Fruit fly (Drosophila melanogaster) whole organism, embryonic: Measurements from ENCODE around the gene Tpst.

Experiments
- Antp ChIP-seq: fragments of 200-800 bp; sonication (Bioruptor generic); optimal IDR thresholded peaks from 3 replicates; lab custom pipeline; 2016; ENCODE audit warnings: missing biosample characterization, missing genetic modification characterization
- B-H2 ChIP-seq: fragments of 200-800 bp; sonication (Bioruptor generic); optimal IDR thresholded peaks from 2 replicates; lab custom pipeline; 2018; ENCODE audit warnings: missing biosample characterization, mild to moderate bottlenecking, missing genetic modification characterization
- Bdp1 ChIP-seq: fragments of 200-800 bp; sonication (Bioruptor generic); optimal IDR thresholded peaks from 3 replicates; lab custom pipeline; 2016; ENCODE audit warnings: missing biosample characterization, missing genetic modification characterization
- CG10654 ChIP-seq: fragments of 200-800 bp; sonication (Bioruptor generic); optimal IDR thresholded peaks from 2 replicates; lab custom pipeline; 2016; ENCODE audit warnings: missing biosample characterization, missing genetic modification characterization
- CG1233 ChIP-seq: fragments of 200-800 bp; sonication (Bioruptor generic); optimal IDR thresholded peaks from 4 replicates; lab custom pipeline; 2018; ENCODE audit warnings: missing biosample characterization, mild to moderate bottlenecking, missing genetic modification characterization
- CG13296 ChIP-seq: fragments of 200-800 bp; sonication (Bioruptor generic); optimal IDR thresholded peaks from 3 replicates; lab custom pipeline; 2018; ENCODE audit warnings: missing biosample characterization, mild to moderate bottlenecking, missing genetic modification characterization
- CG14860 ChIP-seq: fragments of 200-800 bp; sonication (Bioruptor generic); IDR thresholded peaks from 3 replicates; pipeline ENCODE4 v1.3.6; 2022; ENCODE audit warnings: missing biosample characterization, missing genetic modification characterization; ENCODE audit not compliant: partially characterized antibody
- CG15073 ChIP-seq: fragments of 200-800 bp; sonication (Bioruptor generic); optimal IDR thresholded peaks from 2 replicates; lab custom pipeline; 2016; ENCODE audit warnings: missing biosample characterization, missing genetic modification characterization
- CG2129 ChIP-seq: fragments of 200-800 bp; sonication (Bioruptor generic); IDR thresholded peaks from 2 replicates; pipeline ENCODE4 v1.3.6; 2022; ENCODE audit warnings: missing biosample characterization, missing genetic modification characterization; ENCODE audit not compliant: partially characterized antibody
- CG33557 ChIP-seq: fragments of 200-800 bp; sonication (Bioruptor generic); optimal IDR thresholded peaks from 2 replicates; lab custom pipeline; 2019; ENCODE audit warnings: missing biosample characterization, mild to moderate bottlenecking, missing genetic modification characterization, moderate library complexity
- CG3838 ChIP-seq: fragments of 200-800 bp; sonication (Bioruptor generic); optimal IDR thresholded peaks from 3 replicates; lab custom pipeline; 2016; ENCODE audit warnings: missing biosample characterization, missing genetic modification characterization
- CG6683 ChIP-seq: fragments of 200-800 bp; sonication (Bioruptor generic); optimal IDR thresholded peaks from 2 replicates; lab custom pipeline; 2017; ENCODE audit warnings: missing biosample characterization, mild to moderate bottlenecking, missing genetic modification characterization, missing genetic modification reagents
- CG8765 ChIP-seq: fragments of 200-800 bp; sonication (Bioruptor generic); IDR thresholded peaks from 2 replicates; pipeline ENCODE4 v1.3.6; 2022; ENCODE audit warnings: missing biosample characterization, missing genetic modification characterization
- CG9437 ChIP-seq: fragments of 200-800 bp; sonication (Bioruptor generic); optimal IDR thresholded peaks from 2 replicates; lab custom pipeline; 2018; ENCODE audit warnings: missing biosample characterization, mild to moderate bottlenecking, missing genetic modification characterization
- CTCF ChIP-seq: fragments of 200-800 bp; sonication (Bioruptor generic); optimal IDR thresholded peaks from 2 replicates; lab custom pipeline; 2017; ENCODE audit warnings: missing biosample characterization, mild to moderate bottlenecking, missing genetic modification characterization, moderate library complexity
- CoRest ChIP-seq: fragments of 200-800 bp; sonication (Bioruptor generic); optimal IDR thresholded peaks from 3 replicates; lab custom pipeline; 2018; ENCODE audit warnings: missing biosample characterization, mild to moderate bottlenecking, missing genetic modification characterization, moderate library complexity
- Eip74EF ChIP-seq, 2 experiments: fragments of 200-800 bp in 1 of 2; fragments of >200 bp in 1 of 2; sonication (Bioruptor generic) in 1 of 2; optimal IDR thresholded peaks; 2 replicates each; lab custom pipeline; 2017 to 2019; ENCODE audit warnings: missing biosample characterization in 2 of 2, missing genetic modification characterization in 2 of 2, mild to moderate bottlenecking in 1 of 2, moderate library complexity in 1 of 2
- Ets97D ChIP-seq: fragments of 200-800 bp; sonication (Bioruptor generic); optimal IDR thresholded peaks from 3 replicates; lab custom pipeline; 2016; ENCODE audit warnings: missing biosample characterization, missing genetic modification characterization
- MESR4 ChIP-seq: fragments of 200-800 bp; sonication (Bioruptor generic); optimal IDR thresholded peaks from 2 replicates; lab custom pipeline; 2018; ENCODE audit warnings: missing biosample characterization, mild to moderate bottlenecking, missing genetic modification characterization, moderate library complexity
- NC2β ChIP-seq: fragments of 200-800 bp; sonication (Bioruptor generic); optimal IDR thresholded peaks from 2 replicates; lab custom pipeline; 2016; ENCODE audit warnings: missing biosample characterization, missing genetic modification characterization
- NK7.1 ChIP-seq: fragments of 200-800 bp; sonication (Bioruptor generic); optimal IDR thresholded peaks from 3 replicates; lab custom pipeline; 2016; ENCODE audit warnings: missing biosample characterization, missing genetic modification characterization
- Neu2 ChIP-seq: fragments of 200-800 bp; sonication (Bioruptor generic); optimal IDR thresholded peaks from 3 replicates; lab custom pipeline; 2016; ENCODE audit warnings: missing biosample characterization, missing genetic modification characterization, borderline replicate concordance
- PHDP ChIP-seq: fragments of 200-800 bp; sonication (Bioruptor generic); optimal IDR thresholded peaks from 3 replicates; lab custom pipeline; 2018; ENCODE audit warnings: missing biosample characterization, mild to moderate bottlenecking, missing genetic modification characterization, moderate library complexity
- Sry-δ ChIP-seq: fragments of 200-800 bp; sonication (Bioruptor generic); optimal IDR thresholded peaks from 2 replicates; lab custom pipeline; 2016; ENCODE audit warnings: missing biosample characterization, missing genetic modification characterization
- croc ChIP-seq: fragments of 200-800 bp; sonication (Bioruptor generic); conservative IDR thresholded peaks from 3 replicates; pipeline ENCODE4 v1.3.6; 2022; ENCODE audit warnings: missing biosample characterization, missing genetic modification characterization
- crol ChIP-seq: fragments of 200-800 bp; sonication (Bioruptor generic); IDR thresholded peaks from 2 replicates; pipeline ENCODE4 v1.3.6; 2022; ENCODE audit warnings: missing biosample characterization, missing genetic modification characterization
- dpn ChIP-seq, 2 experiments: fragments of 200-800 bp; sonication (Bioruptor generic); optimal IDR thresholded peaks; 3 replicates each; lab custom pipeline; 2016; ENCODE audit warnings: missing biosample characterization in 2 of 2, missing genetic modification characterization in 2 of 2
- fd102C ChIP-seq: fragments of 200-800 bp; sonication (Bioruptor generic); optimal IDR thresholded peaks from 2 replicates; lab custom pipeline; 2018; ENCODE audit warnings: missing biosample characterization, mild to moderate bottlenecking, missing genetic modification characterization, moderate library complexity
- fd3F ChIP-seq: fragments of 200-800 bp; sonication (Bioruptor generic); optimal IDR thresholded peaks from 2 replicates; lab custom pipeline; 2018; ENCODE audit warnings: missing biosample characterization, mild to moderate bottlenecking, missing genetic modification characterization, moderate library complexity
- fd96Cb ChIP-seq: fragments of 200-800 bp; sonication (Bioruptor generic); optimal IDR thresholded peaks from 2 replicates; lab custom pipeline; 2018; ENCODE audit warnings: missing biosample characterization, mild to moderate bottlenecking, missing genetic modification characterization, moderate library complexity
- fu2 ChIP-seq: fragments of 200-800 bp; sonication (Bioruptor generic); optimal IDR thresholded peaks from 2 replicates; lab custom pipeline; 2016; ENCODE audit warnings: missing biosample characterization, missing genetic modification characterization
- gce ChIP-seq: fragments of 200-800 bp; sonication (Bioruptor generic); IDR thresholded peaks from 3 replicates; pipeline ENCODE4 v1.3.6; 2022; ENCODE audit warnings: missing biosample characterization, missing genetic modification characterization
- gsb-n ChIP-seq: fragments of 200-800 bp; sonication (Bioruptor generic); optimal IDR thresholded peaks from 3 replicates; lab custom pipeline; 2018; ENCODE audit warnings: missing biosample characterization, mild to moderate bottlenecking, missing genetic modification characterization
- hkb ChIP-seq, 2 experiments: fragments of 200-800 bp in 1 of 2; fragments of >200 bp in 1 of 2; sonication (Bioruptor generic) in 1 of 2; IDR thresholded peaks in 1 of 2; optimal IDR thresholded peaks in 1 of 2; 2 replicates each; pipeline versions ENCODE4 v1.3.6 to Lab custom; 2017 to 2022; ENCODE audit warnings: missing biosample characterization in 1 of 2, missing genetic modification characterization in 1 of 2
- ken ChIP-seq: fragments of 200-800 bp; sonication (Bioruptor generic); IDR thresholded peaks from 3 replicates; pipeline ENCODE4 v1.3.6; 2022; ENCODE audit warnings: missing biosample characterization, missing genetic modification characterization
- kni ChIP-seq: fragments of 200-800 bp; sonication (Bioruptor generic); optimal IDR thresholded peaks from 3 replicates; lab custom pipeline; 2017; ENCODE audit warnings: mild to moderate bottlenecking, missing biosample characterization, missing genetic modification reagents, missing genetic modification characterization
- knrl ChIP-seq: fragments of 200-800 bp; sonication (Bioruptor generic); IDR thresholded peaks from 3 replicates; pipeline ENCODE4 v1.3.6; 2022; ENCODE audit warnings: missing biosample characterization, missing genetic modification characterization; ENCODE audit not compliant: partially characterized antibody
- lab ChIP-seq: fragments of 200-800 bp; sonication (Bioruptor generic); optimal IDR thresholded peaks from 3 replicates; lab custom pipeline; 2017; ENCODE audit warnings: missing biosample characterization, missing genetic modification characterization, mild to moderate bottlenecking, moderate library complexity, missing genetic modification reagents
- mam ChIP-seq: fragments of 200-800 bp; sonication (Bioruptor generic); optimal IDR thresholded peaks from 3 replicates; lab custom pipeline; 2016; ENCODE audit warnings: missing biosample characterization, missing genetic modification characterization
- nmo ChIP-seq: fragments of 200-800 bp; sonication (Bioruptor generic); optimal IDR thresholded peaks from 2 replicates; lab custom pipeline; 2018; ENCODE audit warnings: missing biosample characterization, mild to moderate bottlenecking, missing genetic modification characterization, moderate library complexity
- onecut ChIP-seq: fragments of 200-800 bp; sonication (Bioruptor generic); IDR thresholded peaks from 2 replicates; pipeline ENCODE4 v1.3.6; 2022; ENCODE audit warnings: missing biosample characterization, missing genetic modification characterization
- otp ChIP-seq: fragments of 200-800 bp; sonication (Bioruptor generic); IDR thresholded peaks from 3 replicates; pipeline ENCODE4, ENCODE4 v1.3.6; 2022; ENCODE audit warnings: missing biosample characterization, missing genetic modification characterization
- pan ChIP-seq, 4 experiments: fragments of >200 bp in 3 of 4; fragments of 200-800 bp in 1 of 4; sonication (Bioruptor generic) in 1 of 4; optimal IDR thresholded peaks in 3 of 4; IDR thresholded peaks in 1 of 4; 2 replicates each; pipeline versions ENCODE4 v1.3.6 to Lab custom; 2017 to 2022; ENCODE audit warnings: missing biosample characterization in 2 of 4, missing genetic modification characterization in 2 of 4, mixed read lengths in 1 of 4
- pfk ChIP-seq: fragments of 200-800 bp; sonication (Bioruptor generic); optimal IDR thresholded peaks from 2 replicates; lab custom pipeline; 2018; ENCODE audit warnings: missing biosample characterization, mild to moderate bottlenecking, missing genetic modification characterization, moderate library complexity
- ranshi ChIP-seq: fragments of 200-800 bp; sonication (Bioruptor generic); IDR thresholded peaks from 2 replicates; pipeline ENCODE4 v1.3.6; 2022; ENCODE audit warnings: missing biosample characterization, missing genetic modification characterization
- scrt ChIP-seq: fragments of 200-800 bp; sonication (Bioruptor generic); optimal IDR thresholded peaks from 2 replicates; lab custom pipeline; 2018; ENCODE audit warnings: missing biosample characterization, mild to moderate bottlenecking, missing genetic modification characterization, moderate library complexity
- seq ChIP-seq: fragments of 200-800 bp; sonication (Bioruptor generic); IDR thresholded peaks from 2 replicates; pipeline ENCODE4 v1.3.6; 2022; ENCODE audit warnings: missing biosample characterization, missing genetic modification characterization
- stwl ChIP-seq: fragments of 200-800 bp; sonication (Bioruptor generic); optimal IDR thresholded peaks from 3 replicates; lab custom pipeline; 2018; ENCODE audit warnings: missing biosample characterization, mild to moderate bottlenecking, missing genetic modification characterization, moderate library complexity
- usp ChIP-seq: fragments of >200 bp; optimal IDR thresholded peaks from 2 replicates; lab custom pipeline; 2017; ENCODE audit warnings: missing biosample characterization, missing genetic modification characterization
- zen ChIP-seq: fragments of 200-800 bp; sonication (Bioruptor generic); optimal IDR thresholded peaks from 3 replicates; lab custom pipeline; 2018; ENCODE audit warnings: missing biosample characterization, mild to moderate bottlenecking, missing genetic modification characterization, moderate library complexity

Tpst gene

DNA sequence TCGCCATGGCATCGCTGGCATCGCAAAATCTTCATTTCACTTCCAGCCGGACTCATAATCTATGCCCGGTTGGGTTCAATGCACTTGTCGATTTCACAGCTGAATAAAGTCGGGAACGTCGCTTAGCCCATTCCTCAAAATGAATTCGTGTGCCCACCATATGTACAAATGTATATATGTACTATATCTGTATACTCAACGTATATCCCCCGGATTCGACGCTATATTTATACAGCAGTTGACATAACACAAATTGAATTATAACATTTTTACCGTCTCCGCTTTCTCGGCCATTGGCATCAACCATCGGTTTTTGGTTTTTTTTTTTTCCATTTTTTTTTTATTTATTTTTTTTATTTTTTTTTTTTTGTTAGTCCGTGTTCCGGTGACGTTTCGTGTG, 6.6 kb downstream of the Tpst start (continued):
- TF ChIP-seq CG3838 (GFP tag; lab: Kevin White, UChicago) (no peak), Neu2 (GFP tag; lab: Kevin White, UChicago) (no peak), CG14860 (GFP tag; lab: Robert Waterston, UW) (no peak), PHDP (peak; percentile 17), seq (GFP tag; lab: Robert Waterston, UW) (no peak), CG1233 (GFP tag; lab: Kevin White, UChicago) (peak; percentile 6), CG15073 (GFP tag; lab: Kevin White, UChicago) (no peak), lab (GFP tag; lab: Kevin White, UChicago) (peak; percentile 56), ranshi (no peak; the same call in 1 of the 2 replicates), Ets97D (GFP tag; lab: Kevin White, UChicago) (no peak), knrl (no peak), gce (no peak), Antp (GFP tag; lab: Kevin White, UChicago) (no peak), dpn (GFP tag; optimal IDR thresholded peaks at IDR 0.05; lab: Kevin White, UChicago) (no peak), fd96Cb (tag; lab: Kevin White, UChicago) (no peak), nmo (GFP tag; lab: Kevin White, UChicago) (no peak), kni (peak; percentile 45), usp (GFP tag; lab: Kevin White, UChicago) (no peak), otp (no peak; the same call in 2 of the 3 replicates), CG8765 (GFP tag; lab: Robert Waterston, UW) (no peak), Bdp1 (GFP tag; lab: Kevin White, UChicago) (peak; percentile 1), onecut (no peak), CG10654 (GFP tag; lab: Kevin White, UChicago) (no peak), fd3F (GFP tag; lab: Kevin White, UChicago) (peak; percentile 10), stwl (no peak), CG13296 (GFP tag; lab: Kevin White, UChicago) (peak; percentile 22), gsb-n (no peak), CG2129 (GFP tag; lab: Robert Waterston, UW) (no peak), CG33557 (GFP tag; lab: Kevin White, UChicago) (no peak), pfk (GFP tag; lab: Kevin White, UChicago) (no peak), ken (no peak), NK7.1 (GFP tag; lab: Kevin White, UChicago) (no peak), CG6683 (GFP tag; lab: Kevin White, UChicago) (peak; percentile 13), mam (GFP tag; lab: Kevin White, UChicago) (no peak), croc (GFP tag; lab: Robert Waterston, UW) (no peak), Sry-δ (no peak), MESR4 (no peak), hkb (optimal IDR thresholded peaks at IDR 0.05; lab: Kevin White, UChicago) (no peak), hkb (GFP tag; IDR thresholded peaks at IDR 0.05; lab: Robert Waterston, UW) (0 out of 2 replicates have a peak, but pooled peaks have one; percentile 28), fu2 (GFP tag; lab: Kevin White, UChicago) (no peak), scrt (GFP tag; lab: Kevin White, UChicago) (peak; percentile 1), pan (optimal IDR thresholded peaks at IDR 0.05; lab: Kevin White, UChicago) (no peak), pan (GFP tag; optimal IDR thresholded peaks at IDR 0.05 in 1 of 2, IDR thresholded peaks at IDR 0.05 in 1 of 2) (no peak), B-H2 (peak; percentile 15), Eip74EF (GFP tag; optimal IDR thresholded peaks at IDR 0.05; lab: Kevin White, UChicago) (no peak), CTCF (GFP tag; lab: Kevin White, UChicago) (no peak), NC2β (GFP tag; lab: Kevin White, UChicago) (no peak), CG9437 (GFP tag; lab: Kevin White, UChicago) (no peak), crol (GFP tag; lab: Robert Waterston, UW) (no peak), CoRest (tag; lab: Kevin White, UChicago) (no peak), zen (tag; lab: Kevin White, UChicago) (no peak), fd102C (GFP tag; lab: Kevin White, UChicago) (no peak)
